5 fruit fly cellular contexts compared by ENCODE assay signal in the genomic region with DNA sequence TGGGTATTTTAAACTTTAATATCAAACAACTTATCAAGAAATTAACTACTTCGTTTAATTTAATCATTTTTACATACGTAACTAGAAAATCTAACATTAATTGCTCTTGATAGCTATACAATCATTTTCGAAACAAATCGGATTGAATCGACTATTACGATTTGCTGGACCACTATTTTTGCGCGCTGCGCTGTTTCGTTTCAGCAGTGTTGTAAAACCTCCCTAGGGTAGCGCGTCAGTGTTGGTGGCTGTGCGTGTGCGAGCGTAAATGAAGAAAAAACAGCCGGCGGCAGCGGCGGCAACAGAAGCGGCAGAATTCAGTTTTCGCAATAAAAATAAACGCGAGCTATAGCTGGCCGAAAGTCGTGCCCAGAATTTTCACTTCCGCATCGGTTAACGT.
TF ChIP-seq lines count a peak whose summit lies in the region.

Gene CG33116, plus strand, starts transcription at position 233 of the 400 bp plus-strand sequence.

- TF ChIP-seq CTCF in whole organism, embryonic (GFP tag; optimal IDR thresholded peaks at IDR 0.05; lab: Kevin White, UChicago), result peak; percentile 30

TF ChIP-seq in whole organism, adult, 20 proteins besides CTCF, POLR2A, EP300 and RAD21 (continues in another document):
- TF ChIP-seq CG1620 (GFP tag; optimal IDR thresholded peaks at IDR 0.05; lab: Kevin White, UChicago), result peak; percentile 71
- peak; percentile 89 for TF ChIP-seq Crg-1 (GFP tag; optimal IDR thresholded peaks at IDR 0.05; lab: Kevin White, UChicago)
- peak; percentile 78 for TF ChIP-seq bab1 (GFP tag; optimal IDR thresholded peaks at IDR 0.05; lab: Kevin White, UChicago)
- no peak for TF ChIP-seq cnc (optimal IDR thresholded peaks at IDR 0.05; lab: Kevin White, UChicago)
- TF ChIP-seq CG11617 (GFP tag; optimal IDR thresholded peaks at IDR 0.05; lab: Kevin White, UChicago), result peak; percentile 68
- peak; percentile 30 for TF ChIP-seq cic (GFP tag; optimal IDR thresholded peaks at IDR 0.05; lab: Kevin White, UChicago)
- peak; percentile 72 for TF ChIP-seq ovo (GFP tag; optimal IDR thresholded peaks at IDR 0.05; lab: Kevin White, UChicago)
- peak; percentile 88 for TF ChIP-seq CG12768 (GFP tag; optimal IDR thresholded peaks at IDR 0.05; lab: Kevin White, UChicago)
- TF ChIP-seq tj (GFP tag; optimal IDR thresholded peaks at IDR 0.05; lab: Kevin White, UChicago), result peak; percentile 36
- peak; percentile 85 for TF ChIP-seq Mnt (GFP tag; optimal IDR thresholded peaks at IDR 0.05; lab: Kevin White, UChicago)
- TF ChIP-seq CG5204 (GFP tag; optimal IDR thresholded peaks at IDR 0.05; lab: Kevin White, UChicago), result peak; percentile 67
- peak; percentile 35 for TF ChIP-seq Clk (GFP tag; optimal IDR thresholded peaks at IDR 0.05; lab: Kevin White, UChicago)
- TF ChIP-seq CG14711 (tag; optimal IDR thresholded peaks at IDR 0.05; lab: Kevin White, UChicago), result peak; percentile 81
- TF ChIP-seq CG7101 (tag; optimal IDR thresholded peaks at IDR 0.05; lab: Kevin White, UChicago), result peak; percentile 88
- TF ChIP-seq CG33017 (tag; optimal IDR thresholded peaks at IDR 0.05; lab: Kevin White, UChicago), result peak; percentile 88
- no peak for TF ChIP-seq kay (GFP tag; lab: Kevin White, UChicago; ENCODE audit: borderline replicate concordance)
- peak; percentile 75 for TF ChIP-seq pad (GFP tag; optimal IDR thresholded peaks at IDR 0.05; lab: Kevin White, UChicago)

TF ChIP-seq in whole organism, embryonic, 481 proteins besides CTCF, POLR2A, EP300 and RAD21 (continues in another document):
- TF ChIP-seq CG17612 (GFP tag; IDR thresholded peaks at IDR 0.05; lab: Robert Waterston, UW), result no peak
- TF ChIP-seq HLH4C (GFP tag; IDR thresholded peaks at IDR 0.05; lab: Robert Waterston, UW; ENCODE audit: partially characterized antibody), result no peak
- TF ChIP-seq CG10462 (GFP tag; optimal IDR thresholded peaks at IDR 0.05; lab: Kevin White, UChicago), result peak; percentile 56
- TF ChIP-seq Tbp (GFP tag; optimal IDR thresholded peaks at IDR 0.05; lab: Kevin White, UChicago), result no peak
- TF ChIP-seq br (optimal IDR thresholded peaks at IDR 0.05; lab: Kevin White, UChicago), result no peak
- 0 out of 2 replicates have a peak, but pooled peaks have one; percentile 25 for TF ChIP-seq ato (GFP tag; IDR thresholded peaks at IDR 0.05; lab: Robert Waterston, UW; ENCODE audit: partially characterized antibody)
- peak; percentile 54 for TF ChIP-seq CG13287 (GFP tag; IDR thresholded peaks at IDR 0.05; lab: Robert Waterston, UW; ENCODE audit: partially characterized antibody)
- TF ChIP-seq Opbp (GFP tag; IDR thresholded peaks at IDR 0.05; lab: Robert Waterston, UW; ENCODE audit: partially characterized antibody), result peak; percentile 65; the same call in 2 of the 3 replicates
- TF ChIP-seq hkb (optimal IDR thresholded peaks at IDR 0.05; lab: Kevin White, UChicago), result peak; percentile 3
- TF ChIP-seq hkb (GFP tag; IDR thresholded peaks at IDR 0.05; lab: Robert Waterston, UW), result peak; percentile 79
- peak; percentile 20; the same call in 1 of the 3 replicates for TF ChIP-seq CG11093 (GFP tag; IDR thresholded peaks at IDR 0.05; lab: Robert Waterston, UW)
- TF ChIP-seq CG11723 (GFP tag; optimal IDR thresholded peaks at IDR 0.05; lab: Kevin White, UChicago), result peak; percentile 77
- peak; percentile 25 for TF ChIP-seq grn (GFP tag; optimal IDR thresholded peaks at IDR 0.05; lab: Kevin White, UChicago)
- TF ChIP-seq prd (optimal IDR thresholded peaks at IDR 0.05; lab: Kevin White, UChicago), result no peak
- peak; percentile 76 for TF ChIP-seq prd (GFP tag; IDR thresholded peaks at IDR 0.05; lab: Robert Waterston, UW)
- peak; percentile 72 for TF ChIP-seq fd96Cb (tag; optimal IDR thresholded peaks at IDR 0.05; lab: Kevin White, UChicago)

TF ChIP-seq in whole organism, prepupa, 60 proteins besides CTCF, POLR2A, EP300 and RAD21 (continues in another document):
- TF ChIP-seq fd85E (GFP tag; optimal IDR thresholded peaks at IDR 0.05; lab: Kevin White, UChicago), result peak; percentile 69
- TF ChIP-seq CG11902 (GFP tag; optimal IDR thresholded peaks at IDR 0.05; lab: Kevin White, UChicago), result peak; percentile 57
- TF ChIP-seq Eip93F (GFP tag; optimal IDR thresholded peaks at IDR 0.05; lab: Kevin White, UChicago), result peak; percentile 33
- TF ChIP-seq dac (GFP tag; optimal IDR thresholded peaks at IDR 0.05; lab: Kevin White, UChicago), result peak; percentile 77
- peak; percentile 49 for TF ChIP-seq fkh (GFP tag; optimal IDR thresholded peaks at IDR 0.05; lab: Kevin White, UChicago)
- peak; percentile 82 for TF ChIP-seq acj6 (GFP tag; optimal IDR thresholded peaks at IDR 0.05; lab: Kevin White, UChicago)
- peak; percentile 92 for TF ChIP-seq Hr4 (GFP tag; optimal IDR thresholded peaks at IDR 0.05; lab: Kevin White, UChicago)
- peak; percentile 60 for TF ChIP-seq CG8319 (GFP tag; optimal IDR thresholded peaks at IDR 0.05; lab: Kevin White, UChicago)
- peak; percentile 61 for TF ChIP-seq Sox15 (GFP tag; optimal IDR thresholded peaks at IDR 0.05; lab: Kevin White, UChicago)
- peak; percentile 73 for TF ChIP-seq Ets96B (tag; optimal IDR thresholded peaks at IDR 0.05; lab: Kevin White, UChicago)
- TF ChIP-seq lz (GFP tag; optimal IDR thresholded peaks at IDR 0.05; lab: Kevin White, UChicago), result peak; percentile 87
- peak; percentile 85 for TF ChIP-seq CG6163 (GFP tag; IDR thresholded peaks at IDR 0.05; lab: Robert Waterston, UW)
- peak; percentile 87 for TF ChIP-seq pdm3 (GFP tag; optimal IDR thresholded peaks at IDR 0.05; lab: Kevin White, UChicago)
- TF ChIP-seq spab (GFP tag; optimal IDR thresholded peaks at IDR 0.05; lab: Kevin White, UChicago), result peak; percentile 70
- peak; percentile 51 for TF ChIP-seq CG9139 (GFP tag; optimal IDR thresholded peaks at IDR 0.05; lab: Kevin White, UChicago)
- TF ChIP-seq Blimp-1 (GFP tag; optimal IDR thresholded peaks at IDR 0.05; lab: Kevin White, UChicago), result peak; percentile 39
- peak; percentile 89 for TF ChIP-seq CG15336 (GFP tag; IDR thresholded peaks at IDR 0.05; lab: Robert Waterston, UW)
- peak; percentile 85 for TF ChIP-seq achi (GFP tag; optimal IDR thresholded peaks at IDR 0.05; lab: Kevin White, UChicago)

TF ChIP-seq in whole organism, pupa, 21 proteins besides CTCF, POLR2A, EP300 and RAD21 (continues in another document):
- TF ChIP-seq CG14655 (GFP tag; optimal IDR thresholded peaks at IDR 0.05; lab: Kevin White, UChicago) (peak; percentile 87), Ets98B (GFP tag; IDR thresholded peaks at IDR 0.05; lab: Robert Waterston, UW) (peak; percentile 83), fd96Ca (GFP tag; IDR thresholded peaks at IDR 0.05; lab: Robert Waterston, UW) (peak; percentile 86), Pif1B (GFP tag; optimal IDR thresholded peaks at IDR 0.05; lab: Kevin White, UChicago) (peak; percentile 78), CG8301 (tag; optimal IDR thresholded peaks at IDR 0.05; lab: Kevin White, UChicago) (peak; percentile 85), CG34367 (tag; optimal IDR thresholded peaks at IDR 0.05; lab: Kevin White, UChicago) (peak; percentile 59), rn (GFP tag; IDR thresholded peaks at IDR 0.05; lab: Robert Waterston, UW) (0 out of 2 replicates have a peak, but pooled peaks have one; percentile 52), CG9948 (tag; optimal IDR thresholded peaks at IDR 0.05; lab: Kevin White, UChicago) (peak; percentile 76), Pif1A (GFP tag; optimal IDR thresholded peaks at IDR 0.05; lab: Kevin White, UChicago) (peak; percentile 86), CG32121 (GFP tag; IDR thresholded peaks at IDR 0.05; lab: Robert Waterston, UW) (peak; percentile 90), CG12605 (GFP tag; IDR thresholded peaks at IDR 0.05; lab: Robert Waterston, UW) (peak; percentile 63), CG15710 (tag; optimal IDR thresholded peaks at IDR 0.05; lab: Kevin White, UChicago) (peak; percentile 76), Snoo (tag; optimal IDR thresholded peaks at IDR 0.05; lab: Kevin White, UChicago) (peak; percentile 76), EcR (GFP tag; optimal IDR thresholded peaks at IDR 0.05; lab: Kevin White, UChicago) (no peak), CG10348 (GFP tag; IDR thresholded peaks at IDR 0.05; lab: Robert Waterston, UW) (peak; percentile 51; the same call in 1 of the 2 replicates), CG17806 (tag; optimal IDR thresholded peaks at IDR 0.05; lab: Kevin White, UChicago) (peak; percentile 70), gl (tag; optimal IDR thresholded peaks at IDR 0.05; lab: Kevin White, UChicago) (peak; percentile 31), CG4496 (GFP tag; IDR thresholded peaks at IDR 0.05; lab: Robert Waterston, UW) (peak; percentile 91), D1 (tag; optimal IDR thresholded peaks at IDR 0.05; lab: Kevin White, UChicago) (peak; percentile 65)

TF ChIP-seq in whole organism, wandering third instar larva, 38 proteins besides CTCF, POLR2A, EP300 and RAD21 (continues in another document):
- TF ChIP-seq ey (GFP tag; optimal IDR thresholded peaks at IDR 0.05; lab: Kevin White, UChicago) (peak; percentile 89), Mio (GFP tag; optimal IDR thresholded peaks at IDR 0.05; lab: Kevin White, UChicago) (peak; percentile 63), Dfd (GFP tag; optimal IDR thresholded peaks at IDR 0.05; lab: Kevin White, UChicago) (no peak), h (GFP tag; optimal IDR thresholded peaks at IDR 0.05; lab: Kevin White, UChicago) (peak; percentile 90), dmrt93B (GFP tag; optimal IDR thresholded peaks at IDR 0.05; lab: Kevin White, UChicago) (peak; percentile 71), CG32264 (GFP tag; optimal IDR thresholded peaks at IDR 0.05; lab: Kevin White, UChicago) (peak; percentile 74), jim (GFP tag; optimal IDR thresholded peaks at IDR 0.05; lab: Kevin White, UChicago) (peak; percentile 2), woc (GFP tag; optimal IDR thresholded peaks at IDR 0.05; lab: Kevin White, UChicago) (peak; percentile 89), CG9705 (GFP tag; optimal IDR thresholded peaks at IDR 0.05; lab: Kevin White, UChicago) (peak; percentile 61), sage (GFP tag; optimal IDR thresholded peaks at IDR 0.05; lab: Kevin White, UChicago) (peak; percentile 63), Abd-B (GFP tag; optimal IDR thresholded peaks at IDR 0.05; lab: Kevin White, UChicago) (no peak), dl (GFP tag; optimal IDR thresholded peaks at IDR 0.05; lab: Kevin White, UChicago; ENCODE audit: insufficient read depth in 1 of 2, partially characterized antibody in 2 of 2) (no peak), CrebA (GFP tag; optimal IDR thresholded peaks at IDR 0.05; lab: Kevin White, UChicago; ENCODE audit: borderline replicate concordance) (no peak), dsf (GFP tag; optimal IDR thresholded peaks at IDR 0.05; lab: Kevin White, UChicago; ENCODE audit: borderline replicate concordance) (peak; percentile 50), tai (GFP tag; optimal IDR thresholded peaks at IDR 0.05; lab: Kevin White, UChicago) (no peak), Hr83 (GFP tag; optimal IDR thresholded peaks at IDR 0.05; lab: Kevin White, UChicago; ENCODE audit: poor library complexity, severe bottlenecking) (peak; percentile 92), N (GFP tag; optimal IDR thresholded peaks at IDR 0.05; lab: Kevin White, UChicago) (no peak), psq (GFP tag; optimal IDR thresholded peaks at IDR 0.05; lab: Kevin White, UChicago) (peak; percentile 68), br (GFP tag; optimal IDR thresholded peaks at IDR 0.05; lab: Kevin White, UChicago) (peak; percentile 89), Hr78 (GFP tag; optimal IDR thresholded peaks at IDR 0.05; lab: Kevin White, UChicago) (no peak), foxo (GFP tag; optimal IDR thresholded peaks at IDR 0.05; lab: Kevin White, UChicago) (peak; percentile 17 to 92)
